Fruit fly (Drosophila melanogaster): Measurements from ENCODE around the gene cysu.

cysu gene

dm6 chr3R:17406411-17406810, 19.2 kb upstream of the cysu start, which contains the start of the genes CG42824 and CG42798:
Gene CG42824 (minus strand): TSS chr3R:17406511.
Gene CG42798 (plus strand): TSS chr3R:17406678.
- TF ChIP-seq achi (GFP tag; optimal IDR thresholded peaks at IDR 0.05) (no peak), CG3919 (GFP tag; optimal IDR thresholded peaks at IDR 0.05) (no peak), pdm3 (GFP tag; optimal IDR thresholded peaks at IDR 0.05) (no peak), Ets96B (tag; optimal IDR thresholded peaks at IDR 0.05) (no peak), Eip93F (GFP tag; optimal IDR thresholded peaks at IDR 0.05) (no peak), Sox15 (GFP tag; optimal IDR thresholded peaks at IDR 0.05) (no peak), Hr38 (GFP tag; optimal IDR thresholded peaks at IDR 0.05) (no peak), ss (GFP tag; optimal IDR thresholded peaks at IDR 0.05) (no peak)

- TF ChIP-seq Lpt (GFP tag; optimal IDR thresholded peaks at IDR 0.05) (no peak), fd59A (GFP tag; optimal IDR thresholded peaks at IDR 0.05) (no peak), esn (GFP tag; optimal IDR thresholded peaks at IDR 0.05) (no peak), dsx (GFP tag; optimal IDR thresholded peaks at IDR 0.05; ENCODE audit: poor library complexity, severe bottlenecking) (no peak), Hr4 (GFP tag; optimal IDR thresholded peaks at IDR 0.05) (no peak), acj6 (GFP tag; optimal IDR thresholded peaks at IDR 0.05) (no peak), Ets21C (GFP tag; optimal IDR thresholded peaks at IDR 0.05) (no peak), Sox14 (GFP tag; optimal IDR thresholded peaks at IDR 0.05) (no peak), OdsH (GFP tag; optimal IDR thresholded peaks at IDR 0.05) (no peak), ss (GFP tag; optimal IDR thresholded peaks at IDR 0.05) (no peak), CG8319 (GFP tag; optimal IDR thresholded peaks at IDR 0.05) (no peak)
Observed at dm6 chr3R:17407576-17407975, 18.0 kb upstream of the cysu start, which contains the start of gene CG17283. Gene CG17283 (plus strand): TSS chr3R:17407876.

- no peak for TF ChIP-seq Hr4 (GFP tag; optimal IDR thresholded peaks at IDR 0.05)
- TF ChIP-seq cyc (GFP tag; optimal IDR thresholded peaks at IDR 0.05): no peak
- no peak for TF ChIP-seq CG8319 (GFP tag; optimal IDR thresholded peaks at IDR 0.05)
- no peak for TF ChIP-seq CG1621 (tag; optimal IDR thresholded peaks at IDR 0.05)
- TF ChIP-seq dsx (GFP tag; optimal IDR thresholded peaks at IDR 0.05; ENCODE audit: poor library complexity, severe bottlenecking): no peak
- TF ChIP-seq Hr39 (GFP tag; optimal IDR thresholded peaks at IDR 0.05): no peak
- TF ChIP-seq OdsH (GFP tag; optimal IDR thresholded peaks at IDR 0.05): no peak
- TF ChIP-seq vri (GFP tag; optimal IDR thresholded peaks at IDR 0.05): no peak
- no peak for TF ChIP-seq CG11902 (GFP tag; optimal IDR thresholded peaks at IDR 0.05)
- TF ChIP-seq Ets21C (GFP tag; optimal IDR thresholded peaks at IDR 0.05): no peak
- no peak for TF ChIP-seq Gug (GFP tag; IDR thresholded peaks at IDR 0.05)
- no peak for TF ChIP-seq CG11294 (GFP tag; IDR thresholded peaks at IDR 0.05)
- no peak for TF ChIP-seq CG7368 (GFP tag; optimal IDR thresholded peaks at IDR 0.05)
- no peak for TF ChIP-seq achi (GFP tag; optimal IDR thresholded peaks at IDR 0.05)
- no peak for TF ChIP-seq Sox14 (GFP tag; optimal IDR thresholded peaks at IDR 0.05)
Observed at dm6 chr3R:17409319-17409718, 16.2 kb upstream of the cysu start, which contains the start of gene CG5860. Gene CG5860 (plus strand): TSS chr3R:17409619.

- TF ChIP-seq topi (GFP tag; optimal IDR thresholded peaks at IDR 0.05): no peak
- no peak for TF ChIP-seq dsx (GFP tag; optimal IDR thresholded peaks at IDR 0.05; ENCODE audit: poor library complexity, severe bottlenecking)
- no peak for TF ChIP-seq eg (GFP tag; IDR thresholded peaks at IDR 0.05)
- TF ChIP-seq CG32006 (GFP tag; optimal IDR thresholded peaks at IDR 0.05): no peak
Observed at dm6 chr3R:17410808-17411207, 14.8 kb upstream of the cysu start, which contains the start of gene CG5863. Gene CG5863 (plus strand): TSS chr3R:17411108.

- TF ChIP-seq CG3032 (tag; optimal IDR thresholded peaks at IDR 0.05) (no peak), Ets96B (tag; optimal IDR thresholded peaks at IDR 0.05) (no peak), CG8319 (GFP tag; optimal IDR thresholded peaks at IDR 0.05) (no peak), CG6792 (GFP tag; optimal IDR thresholded peaks at IDR 0.05) (no peak)
Observed at dm6 chr3R:17412458-17413127, 13.0 kb upstream of the cysu start, which contains the start of gene CG42821. Gene CG42821 (plus strand): TSS chr3R:17413077.

Data from whole organism, prepupa.